Fruit fly (Drosophila melanogaster): ENCODE results near the gene Ir85a.

The Ir85a gene

DNA sequence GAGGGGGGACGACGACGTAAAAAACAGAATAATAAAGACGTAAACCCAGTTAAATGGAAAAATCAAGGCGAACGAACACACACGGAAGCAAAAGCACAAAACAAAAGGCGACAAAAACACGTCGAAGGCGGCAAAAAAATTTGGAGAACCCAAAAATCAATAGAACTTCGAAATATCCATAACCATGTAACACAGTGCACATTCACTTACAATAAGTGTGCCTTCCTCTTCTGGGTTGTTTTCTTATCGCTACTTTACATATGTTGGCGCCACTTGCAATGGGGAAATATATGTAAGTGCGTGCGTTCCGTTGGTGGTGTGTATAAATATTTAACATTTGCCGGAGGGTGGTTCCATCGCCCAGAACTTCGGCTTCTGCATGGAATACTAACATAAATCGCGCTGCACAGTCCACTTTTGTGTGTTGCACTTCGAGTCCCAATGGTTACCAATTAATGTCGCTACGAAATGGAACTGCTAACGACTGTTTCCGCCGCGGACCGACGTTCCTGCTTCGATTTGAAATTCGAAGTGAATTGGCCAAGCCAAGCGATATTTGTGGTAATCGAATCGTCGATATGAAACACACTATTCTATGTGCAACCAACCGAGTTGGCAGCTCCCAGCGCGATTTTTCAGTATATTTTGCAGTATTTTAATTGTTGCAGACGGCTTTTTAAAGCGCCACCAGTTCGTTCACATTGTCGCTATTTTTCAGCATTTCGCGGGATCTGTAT is 47.2 kb upstream of the Ir85a start, which contains the start of the genes CG9801 and Nasp (continued):
- TF ChIP-seq CG7987 (GFP tag; optimal IDR thresholded peaks at IDR 0.05) (peak; percentile 58), CG12299 (tag; optimal IDR thresholded peaks at IDR 0.05) (peak; percentile 3), CG8290 (GFP tag; optimal IDR thresholded peaks at IDR 0.05) (peak; percentile 51), CG8290 (tag; optimal IDR thresholded peaks at IDR 0.05) (peak in 1 of 2 experiments; percentile 75), zfh2 (GFP tag; optimal IDR thresholded peaks at IDR 0.05) (peak; percentile 28), toy (GFP tag; IDR thresholded peaks at IDR 0.05) (no peak), hkb (optimal IDR thresholded peaks at IDR 0.05) (no peak), hkb (GFP tag; IDR thresholded peaks at IDR 0.05) (peak; percentile 24; the same call in 1 of the 2 replicates), NK7.1 (GFP tag; optimal IDR thresholded peaks at IDR 0.05) (peak; percentile 15), CG32772 (GFP tag; IDR thresholded peaks at IDR 0.05) (0 out of 2 replicates have a peak, but pooled peaks have one; percentile 29), CG4360 (GFP tag; IDR thresholded peaks at IDR 0.05) (no peak), CG10267 (tag; optimal IDR thresholded peaks at IDR 0.05) (peak; percentile 54), salm (tag; optimal IDR thresholded peaks at IDR 0.05) (no peak), NfI (GFP tag; optimal IDR thresholded peaks at IDR 0.05) (peak; percentile 39), tgo (GFP tag; IDR thresholded peaks at IDR 0.05) (no peak), Mad (GFP tag; optimal IDR thresholded peaks at IDR 0.05) (peak; percentile 25), CG9876 (GFP tag; optimal IDR thresholded peaks at IDR 0.05) (peak; percentile 41), CG11723 (GFP tag; optimal IDR thresholded peaks at IDR 0.05) (no peak), CG9215 (GFP tag; IDR thresholded peaks at IDR 0.05) (0 out of 2 replicates have a peak, but pooled peaks have one; percentile 12), CG12769 (tag; optimal IDR thresholded peaks at IDR 0.05) (peak; percentile 29), CG2712 (tag; optimal IDR thresholded peaks at IDR 0.05) (peak; percentile 46), CG10209 (GFP tag; optimal IDR thresholded peaks at IDR 0.05) (peak; percentile 13), kah (GFP tag; optimal IDR thresholded peaks at IDR 0.05) (peak; percentile 20), CG17912 (GFP tag; optimal IDR thresholded peaks at IDR 0.05) (peak; percentile 35), Fer2 (tag; optimal IDR thresholded peaks at IDR 0.05) (no peak), TFAM (GFP tag; optimal IDR thresholded peaks at IDR 0.05) (no peak), CG12071 (GFP tag; optimal IDR thresholded peaks at IDR 0.05) (peak; percentile 51), D19A (tag; optimal IDR thresholded peaks at IDR 0.05) (no peak), CG32532 (GFP tag; IDR thresholded peaks at IDR 0.05) (0 out of 2 replicates have a peak, but pooled peaks have one; percentile 9), E2f2 (GFP tag; IDR thresholded peaks at IDR 0.05) (peak; percentile 88), CG6813 (GFP tag; optimal IDR thresholded peaks at IDR 0.05) (peak; percentile 4), CG12744 (GFP tag; optimal IDR thresholded peaks at IDR 0.05) (no peak), gce (GFP tag; IDR thresholded peaks at IDR 0.05) (0 out of 3 replicates have a peak, but pooled peaks have one; percentile 15), Ada2b (GFP tag; IDR thresholded peaks at IDR 0.05) (no peak), CG30020 (tag; optimal IDR thresholded peaks at IDR 0.05) (peak; percentile 35), CG30403 (GFP tag; optimal IDR thresholded peaks at IDR 0.05) (peak; percentile 31), BEAF-32 (GFP tag; optimal IDR thresholded peaks at IDR 0.05) (peak; percentile 81), CG12659 (GFP tag; optimal IDR thresholded peaks at IDR 0.05) (peak; percentile 86), CG6654 (GFP tag; optimal IDR thresholded peaks at IDR 0.05) (no peak), HLH54F (GFP tag; optimal IDR thresholded peaks at IDR 0.05) (peak; percentile 33), CG10654 (GFP tag; optimal IDR thresholded peaks at IDR 0.05) (no peak), Jarid2 (GFP tag; optimal IDR thresholded peaks at IDR 0.05) (peak; percentile 81), ro (GFP tag; IDR thresholded peaks at IDR 0.05) (no peak), CG3726 (GFP tag; IDR thresholded peaks at IDR 0.05) (0 out of 3 replicates have a peak, but pooled peaks have one; percentile 9), tx (GFP tag; optimal IDR thresholded peaks at IDR 0.05) (peak; percentile 15), chinmo (GFP tag; IDR thresholded peaks at IDR 0.05; ENCODE audit: partially characterized antibody) (peak; percentile 82; the same call in 2 of the 4 replicates), CG3281 (GFP tag; optimal IDR thresholded peaks at IDR 0.05) (peak; percentile 11), ftz-f1 (GFP tag; optimal IDR thresholded peaks at IDR 0.05) (no peak), Sry-β (GFP tag; optimal IDR thresholded peaks at IDR 0.05) (no peak)

All from whole organism, embryonic.